Worm (Caenorhabditis elegans): ENCODE data around the gene T02H6.1.

DNA sequence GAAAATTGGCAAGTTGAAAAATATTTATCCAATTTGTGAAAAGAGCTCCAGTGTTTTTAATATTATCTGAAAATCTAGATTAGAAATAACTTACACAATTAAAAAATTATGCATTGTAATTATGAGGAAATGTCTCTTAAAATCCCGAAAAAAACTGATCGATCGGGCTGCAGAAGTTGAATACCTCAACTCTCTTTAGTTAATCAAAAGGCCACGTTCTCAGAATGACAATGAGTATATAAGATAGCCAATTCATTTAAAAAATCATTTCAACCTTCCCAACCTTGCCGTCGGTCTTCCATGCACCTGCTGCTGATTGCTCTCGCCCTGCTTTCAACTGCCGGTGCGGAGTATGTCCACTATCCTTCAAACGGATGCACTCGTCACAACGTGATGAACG is 19.4 kb upstream of the T02H6.1 start, which contains the start of gene T02H6.4:
- TF ChIP-seq nhr-12 (tag; optimal IDR thresholded peaks at IDR 0.05): no peak
- TF ChIP-seq unc-62 (GFP tag; optimal IDR thresholded peaks at IDR 0.05): no peak
- TF ChIP-seq fos-1 (tag; optimal IDR thresholded peaks at IDR 0.05): no peak
- no peak for TF ChIP-seq ztf-11 (tag; optimal IDR thresholded peaks at IDR 0.05)
- no peak for TF ChIP-seq unc-39 (tag; optimal IDR thresholded peaks at IDR 0.05)

Data from whole organism, L2 larva.